Fruit fly (Drosophila melanogaster) whole organism, embryonic: ENCODE data around the gene CG43339.

Experiments
- Atf3 ChIP-seq: fragments of 200-800 bp; sonication (Bioruptor generic); optimal IDR thresholded peaks from 3 replicates; lab custom pipeline; 2016; ENCODE audit warnings: missing biosample characterization, missing genetic modification characterization
- BEAF-32 ChIP-seq: fragments of 200-800 bp; sonication (Bioruptor generic); optimal IDR thresholded peaks from 3 replicates; lab custom pipeline; 2017; ENCODE audit warnings: missing biosample characterization, missing genetic modification characterization, mild to moderate bottlenecking, moderate library complexity, missing genetic modification reagents
- Blimp-1 ChIP-seq: fragments of 200-800 bp; sonication (Bioruptor generic); optimal IDR thresholded peaks from 3 replicates; lab custom pipeline; 2018; ENCODE audit warnings: missing biosample characterization, missing genetic modification characterization, mild to moderate bottlenecking, moderate library complexity, missing genetic modification reagents
- CG10431 ChIP-seq: fragments of 200-800 bp; sonication (Bioruptor generic); optimal IDR thresholded peaks from 3 replicates; lab custom pipeline; 2018; ENCODE audit warnings: missing biosample characterization, mild to moderate bottlenecking, missing genetic modification characterization
- CG10979 ChIP-seq: fragments of 200-800 bp; sonication (Bioruptor generic); optimal IDR thresholded peaks from 2 replicates; lab custom pipeline; 2018; ENCODE audit warnings: missing biosample characterization, mild to moderate bottlenecking, missing genetic modification characterization, moderate library complexity
- CG11560 ChIP-seq: fragments of 200-800 bp; sonication (Bioruptor generic); IDR thresholded peaks from 3 replicates; pipeline ENCODE4 v1.3.6; 2022; ENCODE audit warnings: missing biosample characterization, missing genetic modification characterization
- CG12391 ChIP-seq: fragments of 200-800 bp; sonication (Bioruptor generic); optimal IDR thresholded peaks from 3 replicates; lab custom pipeline; 2018; ENCODE audit warnings: missing biosample characterization, mild to moderate bottlenecking, missing genetic modification characterization, moderate library complexity
- CG13296 ChIP-seq: fragments of 200-800 bp; sonication (Bioruptor generic); optimal IDR thresholded peaks from 3 replicates; lab custom pipeline; 2018; ENCODE audit warnings: missing biosample characterization, mild to moderate bottlenecking, missing genetic modification characterization
- CG16813 ChIP-seq: fragments of 200-800 bp; sonication (Bioruptor generic); IDR thresholded peaks from 3 replicates; pipeline ENCODE4 v1.3.6; 2022; ENCODE audit warnings: missing biosample characterization, missing genetic modification characterization; ENCODE audit not compliant: partially characterized antibody
- CG16863 ChIP-seq: fragments of 200-800 bp; sonication (Bioruptor generic); optimal IDR thresholded peaks from 3 replicates; lab custom pipeline; 2016; ENCODE audit warnings: missing biosample characterization, missing genetic modification characterization
- CG18619 ChIP-seq: fragments of 200-800 bp; sonication (Bioruptor generic); optimal IDR thresholded peaks from 3 replicates; lab custom pipeline; 2017; ENCODE audit warnings: missing biosample characterization, mild to moderate bottlenecking, missing genetic modification characterization
- CG2889 ChIP-seq: fragments of 200-800 bp; sonication (Bioruptor generic); IDR thresholded peaks from 3 replicates; pipeline ENCODE4 v1.3.6; 2022; ENCODE audit warnings: missing biosample characterization, missing genetic modification characterization
- CG32772 ChIP-seq: fragments of 200-800 bp; sonication (Bioruptor generic); IDR thresholded peaks from 2 replicates; pipeline ENCODE4 v1.3.6; 2022; ENCODE audit warnings: missing biosample characterization, missing genetic modification characterization
- CG5180 ChIP-seq: fragments of 200-800 bp; sonication (Bioruptor generic); optimal IDR thresholded peaks from 3 replicates; lab custom pipeline; 2017; ENCODE audit warnings: missing biosample characterization, missing genetic modification characterization, mild to moderate bottlenecking, moderate library complexity, missing genetic modification reagents
- CG6654 ChIP-seq: fragments of 200-800 bp; sonication (Bioruptor generic); optimal IDR thresholded peaks from 2 replicates; lab custom pipeline; 2017; ENCODE audit warnings: missing biosample characterization, mild to moderate bottlenecking, missing genetic modification characterization
- CG8290 ChIP-seq, 3 experiments: fragments of 200-800 bp; sonication (Bioruptor generic); optimal IDR thresholded peaks; 2 replicates each; lab custom pipeline; 2016 to 2019; ENCODE audit warnings: missing biosample characterization in 3 of 3, missing genetic modification characterization in 3 of 3, mild to moderate bottlenecking in 2 of 3, moderate library complexity in 1 of 3
- CG9437 ChIP-seq: fragments of 200-800 bp; sonication (Bioruptor generic); optimal IDR thresholded peaks from 2 replicates; lab custom pipeline; 2018; ENCODE audit warnings: missing biosample characterization, mild to moderate bottlenecking, missing genetic modification characterization
- CHES-1-like ChIP-seq: fragments of 200-800 bp; sonication (Bioruptor generic); optimal IDR thresholded peaks from 2 replicates; lab custom pipeline; 2016; ENCODE audit warnings: missing biosample characterization, missing genetic modification characterization
- Camta ChIP-seq: fragments of 200-800 bp; sonication (Bioruptor generic); optimal IDR thresholded peaks from 2 replicates; lab custom pipeline; 2016; ENCODE audit warnings: missing biosample characterization, missing genetic modification characterization
- Dad ChIP-seq: fragments of 200-800 bp; sonication (Bioruptor generic); optimal IDR thresholded peaks from 3 replicates; lab custom pipeline; 2016; ENCODE audit warnings: missing biosample characterization, missing genetic modification characterization
- Dp ChIP-seq: fragments of 200-800 bp; sonication (Bioruptor generic); optimal IDR thresholded peaks from 2 replicates; lab custom pipeline; 2018; ENCODE audit warnings: missing biosample characterization, mild to moderate bottlenecking, missing genetic modification characterization, moderate library complexity
- Fer3 ChIP-seq: fragments of 200-800 bp; sonication (Bioruptor generic); optimal IDR thresholded peaks from 2 replicates; lab custom pipeline; 2018; ENCODE audit warnings: missing biosample characterization, mild to moderate bottlenecking, missing genetic modification characterization, moderate library complexity
- HLH54F ChIP-seq: fragments of 200-800 bp; sonication (Bioruptor generic); optimal IDR thresholded peaks from 3 replicates; lab custom pipeline; 2016; ENCODE audit warnings: missing biosample characterization, missing genetic modification characterization
- Hr39 ChIP-seq: fragments of >200 bp; optimal IDR thresholded peaks from 2 replicates; lab custom pipeline; 2017
- Lhr ChIP-seq: fragments of 200-800 bp; sonication (Bioruptor generic); optimal IDR thresholded peaks from 3 replicates; lab custom pipeline; 2017; ENCODE audit warnings: mild to moderate bottlenecking, missing biosample characterization, missing genetic modification reagents, missing genetic modification characterization
- MESR4 ChIP-seq: fragments of 200-800 bp; sonication (Bioruptor generic); optimal IDR thresholded peaks from 2 replicates; lab custom pipeline; 2018; ENCODE audit warnings: missing biosample characterization, mild to moderate bottlenecking, missing genetic modification characterization, moderate library complexity
- Myb ChIP-seq: fragments of 200-800 bp; sonication (Bioruptor generic); optimal IDR thresholded peaks from 2 replicates; lab custom pipeline; 2016; ENCODE audit warnings: missing biosample characterization, missing genetic modification characterization
- Opbp ChIP-seq: fragments of 200-800 bp; sonication (Bioruptor generic); IDR thresholded peaks from 3 replicates; pipeline ENCODE4 v1.3.6; 2022; ENCODE audit warnings: missing biosample characterization, missing genetic modification characterization; ENCODE audit not compliant: partially characterized antibody
- Rfx ChIP-seq: fragments of 200-800 bp; sonication (Bioruptor generic); IDR thresholded peaks from 2 replicates; pipeline ENCODE4 v1.3.6; 2022; ENCODE audit warnings: missing biosample characterization, missing genetic modification characterization
- Tbp ChIP-seq: fragments of >200 bp; optimal IDR thresholded peaks from 2 replicates; lab custom pipeline; 2018; ENCODE audit warnings: missing biosample characterization, missing genetic modification characterization
- YL-1 ChIP-seq: fragments of 200-800 bp; sonication (Bioruptor generic); optimal IDR thresholded peaks from 3 replicates; lab custom pipeline; 2017; ENCODE audit warnings: missing biosample characterization, mild to moderate bottlenecking, missing genetic modification characterization
- ara ChIP-seq: fragments of 200-800 bp; sonication (Bioruptor generic); IDR thresholded peaks from 2 replicates; pipeline ENCODE4 v1.3.6; 2022; ENCODE audit warnings: missing biosample characterization, missing genetic modification characterization
- ato ChIP-seq: fragments of 200-800 bp; sonication (Bioruptor generic); IDR thresholded peaks from 2 replicates; pipeline ENCODE4 v1.3.6; 2022; ENCODE audit warnings: missing biosample characterization, missing genetic modification characterization; ENCODE audit not compliant: partially characterized antibody
- chif ChIP-seq, 2 experiments: fragments of 200-800 bp; sonication (Bioruptor generic); optimal IDR thresholded peaks; 3 replicates each; lab custom pipeline; 2016; ENCODE audit warnings: missing biosample characterization in 2 of 2, missing genetic modification characterization in 2 of 2
- dmrt99B ChIP-seq: fragments of 200-800 bp; sonication (Bioruptor generic); optimal IDR thresholded peaks from 2 replicates; lab custom pipeline; 2018; ENCODE audit warnings: missing biosample characterization, mild to moderate bottlenecking, missing genetic modification characterization, moderate library complexity
- gcm ChIP-seq: fragments of 200-800 bp; sonication (Bioruptor generic); optimal IDR thresholded peaks from 2 replicates; lab custom pipeline; 2019; ENCODE audit warnings: missing biosample characterization, mild to moderate bottlenecking, missing genetic modification characterization, moderate library complexity
- gro ChIP-seq: fragments of 200-800 bp; sonication (Bioruptor generic); optimal IDR thresholded peaks from 2 replicates; lab custom pipeline; 2016; ENCODE audit warnings: missing biosample characterization, missing genetic modification characterization
- lola ChIP-seq, 3 experiments: fragments of >200 bp in 2 of 3; fragments of 200-800 bp in 1 of 3; sonication (Bioruptor generic) in 1 of 3; optimal IDR thresholded peaks; 2 replicates each; lab custom pipeline; 2017 to 2019; ENCODE audit warnings: missing biosample characterization in 3 of 3, missing genetic modification characterization in 3 of 3, mild to moderate bottlenecking in 1 of 3, moderate library complexity in 1 of 3
- maf-S ChIP-seq: fragments of 200-800 bp; sonication (Bioruptor generic); optimal IDR thresholded peaks from 2 replicates; lab custom pipeline; 2016; ENCODE audit warnings: missing biosample characterization, missing genetic modification characterization
- nau ChIP-seq: fragments of 200-800 bp; sonication (Bioruptor generic); optimal IDR thresholded peaks from 3 replicates; lab custom pipeline; 2017; ENCODE audit warnings: missing biosample characterization, mild to moderate bottlenecking, missing genetic modification characterization, missing genetic modification reagents
- nerfin-1 ChIP-seq: fragments of 200-800 bp; sonication (Bioruptor generic); optimal IDR thresholded peaks from 3 replicates; lab custom pipeline; 2019; ENCODE audit warnings: missing biosample characterization, mild to moderate bottlenecking, missing genetic modification characterization, moderate library complexity
- onecut ChIP-seq: fragments of 200-800 bp; sonication (Bioruptor generic); IDR thresholded peaks from 2 replicates; pipeline ENCODE4 v1.3.6; 2022; ENCODE audit warnings: missing biosample characterization, missing genetic modification characterization
- pan ChIP-seq, 4 experiments: fragments of >200 bp in 3 of 4; fragments of 200-800 bp in 1 of 4; sonication (Bioruptor generic) in 1 of 4; optimal IDR thresholded peaks in 3 of 4; IDR thresholded peaks in 1 of 4; 2 replicates each; pipeline versions ENCODE4 v1.3.6 to Lab custom; 2017 to 2022; ENCODE audit warnings: missing biosample characterization in 2 of 4, missing genetic modification characterization in 2 of 4, mixed read lengths in 1 of 4
- pho ChIP-seq: fragments of 200-800 bp; sonication (Bioruptor generic); optimal IDR thresholded peaks from 2 replicates; lab custom pipeline; 2016; ENCODE audit warnings: missing biosample characterization, missing genetic modification characterization
- tap ChIP-seq: fragments of 200-800 bp; optimal IDR thresholded peaks from 3 replicates; lab custom pipeline; 2019; ENCODE audit warnings: missing biosample characterization, mild to moderate bottlenecking, missing genetic modification characterization, moderate library complexity
- trem ChIP-seq: fragments of 200-800 bp; optimal IDR thresholded peaks from 3 replicates; lab custom pipeline; 2019; ENCODE audit warnings: missing biosample characterization, mild to moderate bottlenecking, missing genetic modification characterization, moderate library complexity
- wek ChIP-seq: fragments of 200-800 bp; sonication (Bioruptor generic); optimal IDR thresholded peaks from 3 replicates; lab custom pipeline; 2018; ENCODE audit warnings: missing biosample characterization, mild to moderate bottlenecking, missing genetic modification characterization, moderate library complexity

The CG43339 gene

dm6 chr2L:18702721-18703488, 29.8 kb upstream of the CG43339 start, which contains the start of the genes CG10376 and CG10343 (continued):
- TF ChIP-seq CG5180 (GFP tag; lab: Kevin White, UChicago): no peak
- TF ChIP-seq CG12391 (tag; lab: Kevin White, UChicago): peak; percentile 96
- TF ChIP-seq CG10979 (tag; lab: Kevin White, UChicago): peak; percentile 88
- no peak for TF ChIP-seq maf-S (GFP tag; lab: Kevin White, UChicago)
- no peak for TF ChIP-seq ara (GFP tag; lab: Robert Waterston, UW)
- peak; percentile 49 for TF ChIP-seq CHES-1-like (GFP tag; lab: Kevin White, UChicago)
- TF ChIP-seq CG9437 (GFP tag; lab: Kevin White, UChicago): peak; percentile 81
- TF ChIP-seq CG8290 (GFP tag; optimal IDR thresholded peaks at IDR 0.05; lab: Kevin White, UChicago): peak; percentile 69
- TF ChIP-seq CG8290 (tag; optimal IDR thresholded peaks at IDR 0.05; lab: Kevin White, UChicago): peak in 1 of 2 experiments; percentile 45
- TF ChIP-seq CG13296 (GFP tag; lab: Kevin White, UChicago): peak; percentile 78
- TF ChIP-seq HLH54F (GFP tag; lab: Kevin White, UChicago): peak; percentile 58
- peak; percentile 51 for TF ChIP-seq CG6654 (GFP tag; lab: Kevin White, UChicago)
- TF ChIP-seq Lhr (GFP tag; lab: Kevin White, UChicago): peak; percentile 67
- peak; percentile 93 for TF ChIP-seq trem (tag; lab: Kevin White, UChicago)
- TF ChIP-seq onecut (GFP tag; lab: Robert Waterston, UW): peak; percentile 52
- peak; percentile 72; the same call in 2 of the 3 replicates for TF ChIP-seq Opbp (GFP tag; lab: Robert Waterston, UW)
- TF ChIP-seq Camta: peak; percentile 30
- TF ChIP-seq gro: no peak
- TF ChIP-seq Tbp: no peak
- peak; percentile 65 for TF ChIP-seq MESR4 (GFP tag; lab: Kevin White, UChicago)
- TF ChIP-seq pan (optimal IDR thresholded peaks at IDR 0.05; lab: Kevin White, UChicago): no peak
- TF ChIP-seq pan (GFP tag; optimal IDR thresholded peaks at IDR 0.05 in 1 of 2, IDR thresholded peaks at IDR 0.05 in 1 of 2): peak in 1 of 2 experiments; percentile 83
- TF ChIP-seq Blimp-1 (GFP tag; lab: Kevin White, UChicago): peak; percentile 81
- TF ChIP-seq dmrt99B: peak; percentile 92
- TF ChIP-seq CG16813 (GFP tag; lab: Robert Waterston, UW): no peak
- TF ChIP-seq CG32772 (GFP tag; lab: Robert Waterston, UW): no peak; the same call in none of the 2 replicates
- peak; percentile 36 for TF ChIP-seq pho (GFP tag; lab: Kevin White, UChicago)
- TF ChIP-seq chif (GFP tag; optimal IDR thresholded peaks at IDR 0.05; lab: Kevin White, UChicago): peak in 1 of 2 experiments; percentile 54
- peak; percentile 21 for TF ChIP-seq Dp (GFP tag; lab: Kevin White, UChicago)
- peak; percentile 86 for TF ChIP-seq CG18619 (GFP tag; lab: Kevin White, UChicago)
- peak; percentile 83 for TF ChIP-seq tap (tag; lab: Kevin White, UChicago)
- peak; percentile 51 for TF ChIP-seq Atf3 (GFP tag; lab: Kevin White, UChicago)
- TF ChIP-seq lola (GFP tag; optimal IDR thresholded peaks at IDR 0.05; lab: Kevin White, UChicago): peak in 2 of 3 experiments; percentile 94 to 98
- TF ChIP-seq ato (GFP tag; lab: Robert Waterston, UW): peak; percentile 58
- TF ChIP-seq YL-1 (GFP tag; lab: Kevin White, UChicago): peak; percentile 54
- no peak for TF ChIP-seq Hr39 (lab: Kevin White, UChicago)
- TF ChIP-seq CG11560 (tag; lab: Robert Waterston, UW): peak; percentile 82
- peak; percentile 49 for TF ChIP-seq BEAF-32 (GFP tag; lab: Kevin White, UChicago)
- peak; percentile 30 for TF ChIP-seq CG16863 (GFP tag; lab: Kevin White, UChicago)
- TF ChIP-seq Rfx (GFP tag; lab: Robert Waterston, UW): peak; percentile 88
- peak; percentile 73; the same call in 2 of the 3 replicates for TF ChIP-seq CG2889 (GFP tag; lab: Robert Waterston, UW)
- TF ChIP-seq nerfin-1 (tag; lab: Kevin White, UChicago): peak; percentile 99
- peak; percentile 54 for TF ChIP-seq Dad
- TF ChIP-seq wek (GFP tag; lab: Kevin White, UChicago): peak; percentile 35
- peak; percentile 80 for TF ChIP-seq gcm (GFP tag; lab: Kevin White, UChicago)
- no peak for TF ChIP-seq nau (GFP tag; lab: Kevin White, UChicago)
- peak; percentile 67 for TF ChIP-seq CG10431 (GFP tag; lab: Kevin White, UChicago)
- peak; percentile 17 for TF ChIP-seq Myb (GFP tag; lab: Kevin White, UChicago)
- peak; percentile 87 for TF ChIP-seq Fer3 (tag; lab: Kevin White, UChicago)
